Worm (Caenorhabditis elegans): ENCODE data around the gene smf-1.

- TF ChIP-seq tra-4 (tag; optimal IDR thresholded peaks at IDR 0.05) (no peak), ama-1 (optimal IDR thresholded peaks at IDR 0.05) (no peak), flt-1 (GFP tag; IDR thresholded peaks at IDR 0.05) (no peak), tbx-37 (GFP tag; conservative IDR thresholded peaks at IDR 0.05) (no peak), ets-7 (tag; optimal IDR thresholded peaks at IDR 0.05) (no peak), hmbx-1 (tag; optimal IDR thresholded peaks at IDR 0.05) (no peak), sea-1 (GFP tag; conservative IDR thresholded peaks at IDR 0.05) (no peak), pes-1 (GFP tag; IDR thresholded peaks at IDR 0.05) (no peak), ceh-13 (GFP tag; optimal IDR thresholded peaks at IDR 0.05) (no peak), hnd-1 (tag; optimal IDR thresholded peaks at IDR 0.05) (no peak), B0310.2 (tag; optimal IDR thresholded peaks at IDR 0.05) (no peak), scrt-1 (GFP tag; IDR thresholded peaks at IDR 0.05) (no peak), hmg-4 (GFP tag; optimal IDR thresholded peaks at IDR 0.05) (no peak), aly-1 (tag; optimal IDR thresholded peaks at IDR 0.05) (no peak)
Measured at ce11 chrX:6739034-6740008, 16.5 kb upstream of the smf-1 start.

Measured in whole organism, early embryonic.